Worm (Caenorhabditis elegans) whole organism, young adult: ENCODE results near the gene F41G3.21.

Source experiments
- K11D2.4 ChIP-seq: fragments of 200-800 bp; sonication (Bioruptor generic); IDR thresholded peaks from 2 replicates; pipeline ENCODE4 v1.3.6; 2022; ENCODE audit warnings: missing genetic modification reagents, missing genetic modification characterization, missing compliant biosample characterization
- ceh-40 ChIP-seq: fragments of 200-800 bp; sonication (Bioruptor generic); IDR thresholded peaks from 2 replicates; pipeline ENCODE4 v1.3.6; 2022; ENCODE audit warnings: missing genetic modification characterization, missing compliant biosample characterization
- efl-1 ChIP-seq: fragments of 150-350 bp; optimal IDR thresholded peaks from 2 replicates; lab custom pipeline; 2014; ENCODE audit warnings: missing biosample characterization, missing genetic modification reagents, missing genetic modification characterization
- ets-4 ChIP-seq: fragments of 200-800 bp; sonication (Bioruptor generic); optimal IDR thresholded peaks from 2 replicates; lab custom pipeline; 2018; ENCODE audit warnings: mild to moderate bottlenecking, missing genetic modification characterization, missing compliant biosample characterization
- gei-17 ChIP-seq: fragments of 200-800 bp; sonication (Bioruptor generic); optimal IDR thresholded peaks from 2 replicates; lab custom pipeline; 2018; ENCODE audit warnings: mild to moderate bottlenecking, missing genetic modification characterization, missing compliant biosample characterization
- madf-10 ChIP-seq: sonication (generic microtip); optimal IDR thresholded peaks from 2 replicates; lab custom pipeline; 2016; ENCODE audit warnings: mild to moderate bottlenecking, missing genetic modification characterization, missing compliant biosample characterization
- mxl-1 ChIP-seq: sonication (generic microtip); optimal IDR thresholded peaks from 2 replicates; lab custom pipeline; 2016; ENCODE audit warnings: missing genetic modification characterization, missing compliant biosample characterization
- pha-4 ChIP-seq: fragments of 150-350 bp; sonication (generic microtip); optimal IDR thresholded peaks from 2 replicates; lab custom pipeline; 2014; ENCODE audit warnings: missing biosample characterization, missing genetic modification reagents, missing genetic modification characterization
- repo-1 ChIP-seq: sonication (generic microtip); optimal IDR thresholded peaks from 2 replicates; lab custom pipeline; 2017; ENCODE audit warnings: mild to moderate bottlenecking, missing genetic modification characterization, missing compliant biosample characterization

DNA sequence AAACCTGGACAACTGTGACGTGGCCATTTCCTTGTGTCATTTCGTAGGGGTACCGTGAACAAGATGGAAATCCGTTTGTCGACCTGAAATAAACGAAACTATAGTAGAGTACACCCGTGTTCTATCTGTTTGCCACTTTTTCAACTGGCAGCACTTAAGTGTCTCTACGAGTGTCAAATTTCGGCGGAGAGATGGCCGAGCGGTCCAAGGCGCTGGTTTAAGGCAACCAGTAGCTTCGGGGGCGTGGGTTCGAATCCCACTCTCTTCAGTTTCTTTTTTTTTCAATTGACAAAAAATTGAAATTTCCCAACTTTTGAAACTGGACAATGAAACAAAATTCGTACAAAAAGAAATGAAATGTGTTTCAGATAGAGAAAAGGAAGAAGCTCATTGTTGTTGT is 31.2 kb downstream of the F41G3.21 start:
- no peak for TF ChIP-seq mxl-1 (tag; lab: Kevin White, UChicago)
- TF ChIP-seq K11D2.4 (GFP tag; lab: Robert Waterston, UW): 0 out of 2 replicates have a peak, but pooled peaks have one; percentile 33
- TF ChIP-seq pha-4 (tag; lab: Kevin White, UChicago): no peak
- no peak for TF ChIP-seq gei-17 (GFP tag; lab: Kevin White, UChicago)
- TF ChIP-seq ceh-40 (GFP tag; lab: Robert Waterston, UW): no peak
- TF ChIP-seq ets-4: no peak
- TF ChIP-seq repo-1 (tag; lab: Kevin White, UChicago): peak; percentile 19
- no peak for TF ChIP-seq efl-1 (GFP tag; lab: Kevin White, UChicago)
- no peak for TF ChIP-seq madf-10 (tag; lab: Kevin White, UChicago)
